Worm (Caenorhabditis elegans): Measurements from ENCODE around the gene puf-12.

Gene puf-12

ce11 chrII:10147502-10147901 lies 47.4 kb downstream of the puf-12 start:
- no peak for TF ChIP-seq unc-62 (GFP tag; optimal IDR thresholded peaks at IDR 0.05)
- TF ChIP-seq lin-32 (GFP tag; optimal IDR thresholded peaks at IDR 0.05) = no peak
- no peak for TF ChIP-seq blmp-1 (tag; optimal IDR thresholded peaks at IDR 0.05)
- TF ChIP-seq ceh-43 (GFP tag; optimal IDR thresholded peaks at IDR 0.05) = no peak
- no peak for TF ChIP-seq elt-1 (tag; optimal IDR thresholded peaks at IDR 0.05; ENCODE audit: borderline replicate concordance, insufficient read depth)
- TF ChIP-seq nhr-237 (tag; optimal IDR thresholded peaks at IDR 0.05) = no peak
- TF ChIP-seq lsy-2 (tag; optimal IDR thresholded peaks at IDR 0.05) = no peak
- no peak for TF ChIP-seq nhr-12 (tag; optimal IDR thresholded peaks at IDR 0.05)
- TF ChIP-seq flh-1 (GFP tag; optimal IDR thresholded peaks at IDR 0.05) = no peak
- no peak for TF ChIP-seq nhr-2 (tag; optimal IDR thresholded peaks at IDR 0.05)
- no peak for TF ChIP-seq cnd-1 (tag; optimal IDR thresholded peaks at IDR 0.05)
- TF ChIP-seq mab-5 (tag; optimal IDR thresholded peaks at IDR 0.05) = no peak
- no peak for TF ChIP-seq tbx-8 (GFP tag; optimal IDR thresholded peaks at IDR 0.05)
- no peak for TF ChIP-seq sem-2 (GFP tag; optimal IDR thresholded peaks at IDR 0.05)
- TF ChIP-seq sptf-1 (tag; optimal IDR thresholded peaks at IDR 0.05) = no peak
